Fruit fly (Drosophila melanogaster): ENCODE measurements around the gene Cad86C.

The Cad86C gene

dm6 chr3R:10832526-10833165, 5.8 kb downstream of the Cad86C start:
- no peak for TF ChIP-seq insv (optimal IDR thresholded peaks at IDR 0.05)
- no peak for TF ChIP-seq ttk (optimal IDR thresholded peaks at IDR 0.05)
- no peak for TF ChIP-seq Myc (optimal IDR thresholded peaks at IDR 0.05)
- no peak for TF ChIP-seq Sin3A (optimal IDR thresholded peaks at IDR 0.05)
- TF ChIP-seq psq (optimal IDR thresholded peaks at IDR 0.05), result no peak
- no peak for TF ChIP-seq h (optimal IDR thresholded peaks at IDR 0.05)

dm6 chr3R:10834893-10835292, 8.0 kb downstream of the Cad86C start:
- TF ChIP-seq h (optimal IDR thresholded peaks at IDR 0.05) (no peak), insv (optimal IDR thresholded peaks at IDR 0.05) (no peak), ttk (optimal IDR thresholded peaks at IDR 0.05) (no peak), Sin3A (optimal IDR thresholded peaks at IDR 0.05) (no peak), Myc (optimal IDR thresholded peaks at IDR 0.05) (no peak), psq (optimal IDR thresholded peaks at IDR 0.05) (no peak)

dm6 chr3R:10836924-10837323, 10.0 kb downstream of the Cad86C start:
- TF ChIP-seq ttk (optimal IDR thresholded peaks at IDR 0.05), result no peak
- no peak for TF ChIP-seq psq (optimal IDR thresholded peaks at IDR 0.05)
- TF ChIP-seq h (optimal IDR thresholded peaks at IDR 0.05), result no peak
- TF ChIP-seq Myc (optimal IDR thresholded peaks at IDR 0.05), result no peak
- no peak for TF ChIP-seq insv (optimal IDR thresholded peaks at IDR 0.05)
- no peak for TF ChIP-seq Sin3A (optimal IDR thresholded peaks at IDR 0.05)

- TF ChIP-seq Sin3A (optimal IDR thresholded peaks at IDR 0.05), result no peak
- no peak for TF ChIP-seq Myc (optimal IDR thresholded peaks at IDR 0.05)
- no peak for TF ChIP-seq h (optimal IDR thresholded peaks at IDR 0.05)
Observed at dm6 chr3R:10842422-10842821, 15.5 kb downstream of the Cad86C start.

- TF ChIP-seq psq (optimal IDR thresholded peaks at IDR 0.05) (no peak), Myc (optimal IDR thresholded peaks at IDR 0.05) (no peak), Sin3A (optimal IDR thresholded peaks at IDR 0.05) (no peak), ttk (optimal IDR thresholded peaks at IDR 0.05) (no peak), insv (optimal IDR thresholded peaks at IDR 0.05) (no peak), h (optimal IDR thresholded peaks at IDR 0.05) (no peak)
Observed at dm6 chr3R:10849515-10849973, 22.7 kb downstream of the Cad86C start, which contains the start of gene CG42394. Gene CG42394, plus strand, starts transcription at chr3R:10849825.

- TF ChIP-seq ttk (optimal IDR thresholded peaks at IDR 0.05) (no peak), Sin3A (optimal IDR thresholded peaks at IDR 0.05) (no peak), psq (optimal IDR thresholded peaks at IDR 0.05) (no peak), Myc (optimal IDR thresholded peaks at IDR 0.05) (no peak), h (optimal IDR thresholded peaks at IDR 0.05) (no peak), insv (optimal IDR thresholded peaks at IDR 0.05) (no peak)
Observed at dm6 chr3R:10850636-10851035, 23.8 kb downstream of the Cad86C start.

dm6 chr3R:10852232-10852774, 25.4 kb downstream of the Cad86C start, which contains the start of gene CG4565:
Gene CG4565, plus strand, starts transcription at chr3R:10852724.
- no peak for TF ChIP-seq h (optimal IDR thresholded peaks at IDR 0.05)
- no peak for TF ChIP-seq Sin3A (optimal IDR thresholded peaks at IDR 0.05)
- TF ChIP-seq ttk (optimal IDR thresholded peaks at IDR 0.05), result no peak
- TF ChIP-seq Myc (optimal IDR thresholded peaks at IDR 0.05), result no peak
- TF ChIP-seq psq (optimal IDR thresholded peaks at IDR 0.05), result no peak
- no peak for TF ChIP-seq insv (optimal IDR thresholded peaks at IDR 0.05)

- TF ChIP-seq Sin3A (optimal IDR thresholded peaks at IDR 0.05) (no peak), ttk (optimal IDR thresholded peaks at IDR 0.05) (no peak), h (optimal IDR thresholded peaks at IDR 0.05) (no peak), Myc (optimal IDR thresholded peaks at IDR 0.05) (no peak), insv (optimal IDR thresholded peaks at IDR 0.05) (no peak), psq (optimal IDR thresholded peaks at IDR 0.05) (no peak)
Observed at dm6 chr3R:10854243-10854874, 27.5 kb downstream of the Cad86C start, which contains the start of the genes CG6567 and CG4511. Gene CG6567, minus strand, starts transcription at chr3R:10854451. Gene CG4511, plus strand, starts transcription at chr3R:10854501.

dm6 chr3R:10856618-10857017, 29.7 kb downstream of the Cad86C start, which contains the start of gene CG4570:
Gene CG4570, plus strand, starts transcription at chr3R:10856807.
- TF ChIP-seq h (optimal IDR thresholded peaks at IDR 0.05) (no peak), insv (optimal IDR thresholded peaks at IDR 0.05) (no peak), Myc (optimal IDR thresholded peaks at IDR 0.05) (no peak)

- TF ChIP-seq insv (optimal IDR thresholded peaks at IDR 0.05) (no peak), Myc (optimal IDR thresholded peaks at IDR 0.05) (no peak), h (optimal IDR thresholded peaks at IDR 0.05) (no peak), Sin3A (optimal IDR thresholded peaks at IDR 0.05) (no peak), psq (optimal IDR thresholded peaks at IDR 0.05) (no peak), ttk (optimal IDR thresholded peaks at IDR 0.05) (no peak)
Observed at dm6 chr3R:10859713-10860112, 32.8 kb downstream of the Cad86C start, which contains the start of gene CG14694. Gene CG14694, minus strand, starts transcription at chr3R:10859813.

- TF ChIP-seq Myc (optimal IDR thresholded peaks at IDR 0.05) (no peak), ttk (optimal IDR thresholded peaks at IDR 0.05) (no peak), psq (optimal IDR thresholded peaks at IDR 0.05) (no peak), h (optimal IDR thresholded peaks at IDR 0.05) (no peak), Sin3A (optimal IDR thresholded peaks at IDR 0.05) (no peak), insv (optimal IDR thresholded peaks at IDR 0.05) (no peak)
Observed at dm6 chr3R:10862773-10863445, 36.0 kb downstream of the Cad86C start, which contains the start of gene CG6574. Gene CG6574, minus strand, starts transcription at chr3R:10862988.

- TF ChIP-seq psq (optimal IDR thresholded peaks at IDR 0.05) (no peak), Sin3A (optimal IDR thresholded peaks at IDR 0.05) (no peak), ttk (optimal IDR thresholded peaks at IDR 0.05) (no peak)
Observed at dm6 chr3R:10863446-10863819, 36.6 kb downstream of the Cad86C start.

Measured in Kc167 (cell line).